Fruit fly (Drosophila melanogaster) whole organism, wandering third instar larva: ENCODE measurements around the gene Mulk.

Experiments used
- CG32264 ChIP-seq: fragments of 200-800 bp; sonication (Bioruptor generic); optimal IDR thresholded peaks from 2 replicates; lab custom pipeline; 2016; ENCODE audit warnings: missing biosample characterization, missing genetic modification characterization
- CrebA ChIP-seq: fragments of 200-800 bp; sonication (Bioruptor generic); optimal IDR thresholded peaks from 2 replicates; lab custom pipeline; 2016; ENCODE audit warnings: missing biosample characterization, mild to moderate bottlenecking, missing genetic modification characterization, borderline replicate concordance
- GATAd ChIP-seq: sonication (Bioruptor generic); optimal IDR thresholded peaks from 2 replicates; lab custom pipeline; 2016; ENCODE audit warnings: missing biosample characterization, missing genetic modification characterization
- Myc ChIP-seq: fragments of >200 bp; optimal IDR thresholded peaks from 2 replicates; lab custom pipeline; 2017
- N ChIP-seq: fragments of >200 bp; optimal IDR thresholded peaks from 2 replicates; lab custom pipeline; 2018; ENCODE audit warnings: missing biosample characterization, missing external identifiers, missing genetic modification characterization
- brk ChIP-seq: fragments of 200-800 bp; sonication (Bioruptor generic); optimal IDR thresholded peaks from 2 replicates; lab custom pipeline; 2016; ENCODE audit warnings: missing biosample characterization, mild to moderate bottlenecking, missing genetic modification characterization
- dsf ChIP-seq: sonication (Bioruptor generic); optimal IDR thresholded peaks from 2 replicates; lab custom pipeline; 2016; ENCODE audit warnings: missing biosample characterization, missing genetic modification characterization, borderline replicate concordance
- fru ChIP-seq: fragments of 200-800 bp; sonication (Bioruptor generic); optimal IDR thresholded peaks from 3 replicates; lab custom pipeline; 2016; ENCODE audit warnings: missing biosample characterization, mild to moderate bottlenecking, missing genetic modification characterization
- h ChIP-seq: fragments of 200-800 bp; sonication (Bioruptor generic); optimal IDR thresholded peaks from 3 replicates; lab custom pipeline; 2016; ENCODE audit warnings: missing biosample characterization, mild to moderate bottlenecking, missing genetic modification characterization
- jim ChIP-seq: fragments of 175-275, 200-325 bp; sonication (Bioruptor generic); optimal IDR thresholded peaks from 2 replicates; lab custom pipeline; 2016; ENCODE audit warnings: missing biosample characterization, mild to moderate bottlenecking, missing genetic modification characterization
- lola ChIP-seq: fragments of >200 bp; optimal IDR thresholded peaks from 2 replicates; lab custom pipeline; 2017; ENCODE audit warnings: missing biosample characterization, missing genetic modification characterization
- rgr ChIP-seq: fragments of 200-800 bp; sonication (Bioruptor generic); optimal IDR thresholded peaks from 3 replicates; lab custom pipeline; 2016; ENCODE audit warnings: missing biosample characterization, mild to moderate bottlenecking, missing genetic modification characterization
- usp ChIP-seq: fragments of >200 bp; optimal IDR thresholded peaks from 2 replicates; lab custom pipeline; 2017; ENCODE audit warnings: missing biosample characterization, missing genetic modification characterization
- woc ChIP-seq: sonication (Bioruptor generic); optimal IDR thresholded peaks from 2 replicates; lab custom pipeline; 2016; ENCODE audit warnings: missing biosample characterization, mild to moderate bottlenecking, missing genetic modification characterization

- TF ChIP-seq N, result no peak
- no peak for TF ChIP-seq h
- TF ChIP-seq GATAd, result no peak
- TF ChIP-seq usp (GFP tag; lab: Kevin White, UChicago), result no peak
- TF ChIP-seq rgr (GFP tag; lab: Kevin White, UChicago), result no peak
- no peak for TF ChIP-seq brk
- TF ChIP-seq jim (GFP tag; lab: Kevin White, UChicago), result no peak
- TF ChIP-seq CG32264, result no peak
- no peak for TF ChIP-seq fru (GFP tag; lab: Kevin White, UChicago)
- TF ChIP-seq lola (GFP tag; lab: Kevin White, UChicago), result no peak
- no peak for TF ChIP-seq CrebA
- no peak for TF ChIP-seq Myc (lab: Kevin White, UChicago)
- TF ChIP-seq dsf (GFP tag; lab: Kevin White, UChicago), result no peak
- no peak for TF ChIP-seq woc (GFP tag; lab: Kevin White, UChicago)
These were observed 18.3 kb upstream of the Mulk start, which contains the start of gene Ror for dm6 chr2L:10251592-10251991.
